Worm (Caenorhabditis elegans): ENCODE data around the gene F22F7.12.

DNA sequence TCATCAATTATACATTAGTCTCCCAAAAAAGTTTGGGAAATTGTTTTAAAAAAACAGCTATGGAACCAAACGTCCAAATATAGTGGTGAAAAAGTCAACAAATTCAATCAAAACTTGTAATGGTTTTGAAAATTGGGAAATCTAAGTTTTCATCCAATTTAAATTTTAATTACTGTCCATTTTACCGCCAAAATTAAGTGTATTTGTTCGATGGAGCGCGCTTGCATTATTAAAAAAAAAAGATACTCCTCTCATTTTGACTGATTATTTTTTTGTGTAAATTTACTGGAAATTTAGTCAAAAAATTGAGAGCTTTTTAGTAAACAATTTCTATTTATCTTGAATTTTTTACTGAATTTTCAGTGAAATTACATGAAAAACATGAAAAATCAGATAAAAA is 30.2 kb upstream of the F22F7.12 start:
- TF ChIP-seq him-1 (tag; optimal IDR thresholded peaks at IDR 0.05) (no peak), dao-5 (tag; optimal IDR thresholded peaks at IDR 0.05) (no peak)
